Worm (Caenorhabditis elegans) whole organism, L2 larva: ENCODE data around the gene K12H4.2.

Source experiments
- C34F6.9 ChIP-seq: fragments of 150-350 bp; optimal IDR thresholded peaks from 2 replicates; lab custom pipeline; 2014; ENCODE audit warnings: missing biosample characterization, missing genetic modification characterization
- F13H6.1 ChIP-seq: sonication (generic microtip); optimal IDR thresholded peaks from 2 replicates; lab custom pipeline; 2016; ENCODE audit warnings: missing genetic modification characterization, missing compliant biosample characterization
- R02D3.7 ChIP-seq: fragments of 150-350 bp; optimal IDR thresholded peaks from 2 replicates; lab custom pipeline; 2014; ENCODE audit warnings: missing biosample characterization, missing genetic modification characterization
- ZK546.5 ChIP-seq: sonication (generic microtip); optimal IDR thresholded peaks from 2 replicates; lab custom pipeline; 2017; ENCODE audit warnings: missing biosample characterization, missing genetic modification characterization
- alr-1 ChIP-seq: fragments of 150-350 bp; optimal IDR thresholded peaks from 2 replicates; lab custom pipeline; 2014; ENCODE audit warnings: missing biosample characterization, missing genetic modification characterization
- aly-2 ChIP-seq: fragments of 150-350 bp; optimal IDR thresholded peaks from 2 replicates; lab custom pipeline; 2014; ENCODE audit warnings: missing biosample characterization, missing genetic modification characterization
- ama-1 ChIP-seq: fragments of 150-350 bp; optimal IDR thresholded peaks from 2 replicates; lab custom pipeline; 2018; ENCODE audit warnings: inconsistent platforms
- blmp-1 ChIP-seq: sonication (generic microtip); optimal IDR thresholded peaks from 2 replicates; lab custom pipeline; 2017; ENCODE audit warnings: missing genetic modification characterization, mild to moderate bottlenecking, missing compliant biosample characterization, antibody characterized with exemption, moderate library complexity; ENCODE audit not compliant: insufficient read depth
- ceh-82 ChIP-seq: fragments of 150-350 bp; optimal IDR thresholded peaks from 2 replicates; lab custom pipeline; 2014; ENCODE audit warnings: missing biosample characterization, missing genetic modification characterization
- dmd-4 ChIP-seq: sonication (generic microtip); optimal IDR thresholded peaks from 2 replicates; lab custom pipeline; 2017; ENCODE audit warnings: missing biosample characterization, missing genetic modification characterization
- egl-27 ChIP-seq: sonication (generic microtip); optimal IDR thresholded peaks from 3 replicates; lab custom pipeline; 2017; ENCODE audit warnings: missing biosample characterization, missing genetic modification reagents, missing genetic modification characterization
- elt-1 ChIP-seq: fragments of 150-350 bp; optimal IDR thresholded peaks from 2 replicates; lab custom pipeline; 2014; ENCODE audit warnings: missing biosample characterization, missing genetic modification characterization
- elt-3 ChIP-seq: sonication (generic microtip); optimal IDR thresholded peaks from 2 replicates; lab custom pipeline; 2017; ENCODE audit warnings: missing biosample characterization, missing genetic modification characterization
- fos-1 ChIP-seq: fragments of 150-350 bp; optimal IDR thresholded peaks from 2 replicates; lab custom pipeline; 2014; ENCODE audit warnings: missing biosample characterization, missing genetic modification characterization
- gmeb-1 ChIP-seq: fragments of 150-350 bp; optimal IDR thresholded peaks from 2 replicates; lab custom pipeline; 2014; ENCODE audit warnings: missing biosample characterization, missing genetic modification characterization
- lin-11 ChIP-seq: fragments of 150-350 bp; sonication (generic microtip); optimal IDR thresholded peaks from 2 replicates; lab custom pipeline; 2014; ENCODE audit warnings: missing biosample characterization, missing genetic modification characterization, inconsistent platforms, mixed read lengths
- lin-39 ChIP-seq: fragments of 150-350 bp; optimal IDR thresholded peaks from 2 replicates; lab custom pipeline; 2014; ENCODE audit warnings: missing biosample characterization, missing genetic modification reagents, missing genetic modification characterization
- lsy-2 ChIP-seq, 2 experiments: fragments of 150-350 bp in 1 of 2; sonication (generic microtip) in 1 of 2; optimal IDR thresholded peaks; 2 replicates each; lab custom pipeline; 2014 to 2017; ENCODE audit warnings: missing biosample characterization in 2 of 2, missing genetic modification characterization in 2 of 2
- mab-5 ChIP-seq: fragments of 150-350 bp; optimal IDR thresholded peaks from 2 replicates; lab custom pipeline; 2014; ENCODE audit warnings: missing biosample characterization, missing genetic modification characterization
- mbf-1 ChIP-seq: sonication (generic microtip); optimal IDR thresholded peaks from 2 replicates; lab custom pipeline; 2017; ENCODE audit warnings: missing biosample characterization, missing genetic modification characterization
- mdl-1 ChIP-seq, 2 experiments: fragments of 150-350 bp in 1 of 2; sonication (generic microtip) in 1 of 2; optimal IDR thresholded peaks; 2 replicates each; lab custom pipeline; 2017; ENCODE audit warnings: missing biosample characterization in 2 of 2, missing genetic modification characterization in 2 of 2
- nhr-10 ChIP-seq: sonication (generic microtip); optimal IDR thresholded peaks from 2 replicates; lab custom pipeline; 2017; ENCODE audit warnings: missing biosample characterization, missing genetic modification characterization
- nhr-11 ChIP-seq: fragments of 150-350 bp; optimal IDR thresholded peaks from 2 replicates; lab custom pipeline; 2014; ENCODE audit warnings: missing biosample characterization, missing genetic modification characterization
- nhr-129 ChIP-seq: fragments of 150-350 bp; optimal IDR thresholded peaks from 2 replicates; lab custom pipeline; 2014; ENCODE audit warnings: missing biosample characterization, missing genetic modification characterization
- nhr-21 ChIP-seq: fragments of 150-350 bp; optimal IDR thresholded peaks from 2 replicates; lab custom pipeline; 2014; ENCODE audit warnings: missing biosample characterization, missing genetic modification characterization
- nhr-23 ChIP-seq: fragments of 150-350 bp; optimal IDR thresholded peaks from 2 replicates; lab custom pipeline; 2014; ENCODE audit warnings: missing biosample characterization, missing genetic modification reagents, missing genetic modification characterization
- nhr-237 ChIP-seq: fragments of 150-350 bp; optimal IDR thresholded peaks from 2 replicates; lab custom pipeline; 2014; ENCODE audit warnings: missing biosample characterization, missing genetic modification characterization
- nhr-25 ChIP-seq: fragments of 150-350 bp; sonication (generic microtip); optimal IDR thresholded peaks from 3 replicates; lab custom pipeline; 2014; ENCODE audit warnings: missing biosample characterization, missing genetic modification characterization
- nhr-6 ChIP-seq: fragments of 150-350 bp; optimal IDR thresholded peaks from 2 replicates; lab custom pipeline; 2014; ENCODE audit warnings: missing biosample characterization, missing genetic modification characterization
- nhr-77 ChIP-seq: fragments of 150-350 bp; optimal IDR thresholded peaks from 2 replicates; lab custom pipeline; 2014; ENCODE audit warnings: missing biosample characterization, missing genetic modification characterization
- peb-1 ChIP-seq: fragments of 150-350 bp; optimal IDR thresholded peaks from 2 replicates; lab custom pipeline; 2014; ENCODE audit warnings: missing biosample characterization, missing genetic modification characterization
- skn-1 ChIP-seq: sonication (generic microtip); optimal IDR thresholded peaks from 2 replicates; lab custom pipeline; 2017; ENCODE audit warnings: missing biosample characterization, missing genetic modification characterization
- sma-9 ChIP-seq, 2 experiments: fragments of 150-350 bp in 1 of 2; sonication (generic microtip) in 1 of 2; optimal IDR thresholded peaks; 2 replicates each; lab custom pipeline; 2014 to 2016; ENCODE audit warnings: missing genetic modification characterization in 2 of 2, mild to moderate bottlenecking in 1 of 2, missing biosample characterization in 1 of 2, missing compliant biosample characterization in 1 of 2, missing genetic modification reagents in 1 of 2, moderate library complexity in 1 of 2
- snpc-4 ChIP-seq: fragments of 150-350 bp; optimal IDR thresholded peaks from 2 replicates; lab custom pipeline; 2014; ENCODE audit warnings: missing biosample characterization, missing genetic modification characterization
- unc-39 ChIP-seq: fragments of 150-350 bp; optimal IDR thresholded peaks from 2 replicates; lab custom pipeline; 2014; ENCODE audit warnings: missing biosample characterization, missing genetic modification characterization
- unc-55 ChIP-seq: fragments of 150-350 bp; sonication (generic microtip); optimal IDR thresholded peaks from 3 replicates; lab custom pipeline; 2014; ENCODE audit warnings: missing biosample characterization, missing genetic modification reagents, missing genetic modification characterization
- unc-62 ChIP-seq: fragments of 150-350 bp; optimal IDR thresholded peaks from 2 replicates; lab custom pipeline; 2014; ENCODE audit warnings: missing biosample characterization, missing genetic modification reagents, missing genetic modification characterization
- zag-1 ChIP-seq: fragments of 150-350 bp; optimal IDR thresholded peaks from 2 replicates; lab custom pipeline; 2014; ENCODE audit warnings: missing biosample characterization, missing genetic modification characterization
- ztf-1 ChIP-seq: fragments of 200-800 bp; sonication (Bioruptor generic); conservative IDR thresholded peaks from 2 replicates; pipeline ENCODE4 v1.3.6; 2022; ENCODE audit warnings: missing genetic modification characterization, missing compliant biosample characterization
- ztf-11 ChIP-seq: sonication (generic microtip); optimal IDR thresholded peaks from 2 replicates; lab custom pipeline; 2017; ENCODE audit warnings: missing biosample characterization, missing genetic modification characterization
- ztf-4 ChIP-seq: fragments of 150-350 bp; optimal IDR thresholded peaks from 2 replicates; lab custom pipeline; 2014; ENCODE audit warnings: missing biosample characterization, missing genetic modification characterization

Gene K12H4.2

DNA sequence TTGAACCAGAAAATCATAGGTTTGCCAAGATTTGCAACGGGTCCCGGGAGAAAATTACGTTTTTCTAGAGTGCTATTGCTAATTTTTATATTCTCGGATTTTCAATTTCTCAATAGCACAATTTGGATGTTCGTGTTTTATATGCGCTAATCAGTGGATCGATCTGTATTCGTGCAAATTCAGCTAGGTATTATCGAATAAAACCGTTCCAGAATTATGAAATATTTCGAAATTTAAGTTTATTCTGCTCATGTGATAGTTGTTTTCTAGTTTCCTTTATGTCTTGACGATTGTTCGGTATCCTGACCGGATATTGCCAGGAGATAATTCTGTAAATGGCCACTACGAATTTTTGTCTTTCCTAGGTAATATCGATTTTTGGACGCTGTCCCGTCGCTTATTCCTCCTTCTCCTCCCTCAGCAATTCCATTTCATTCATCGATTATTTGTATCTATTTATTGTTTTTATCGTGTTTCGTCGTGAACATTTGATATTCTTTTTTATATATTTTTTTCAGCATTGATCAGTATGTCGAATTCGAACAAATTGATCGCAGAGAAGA lies 37.2 kb upstream of the K12H4.2 start, which contains the start of gene cit-1.2:
TSS of gene cit-1.2 (plus strand) at position 513 of the 563 bp plus-strand sequence.
- TF ChIP-seq nhr-129 (tag; lab: Kevin White, UChicago) (peak; percentile 55), aly-2 (tag; lab: Kevin White, UChicago) (no peak), mdl-1 (tag; optimal IDR thresholded peaks at IDR 0.05; lab: Kevin White, UChicago) (no peak), R02D3.7 (tag; lab: Kevin White, UChicago) (no peak)

DNA sequence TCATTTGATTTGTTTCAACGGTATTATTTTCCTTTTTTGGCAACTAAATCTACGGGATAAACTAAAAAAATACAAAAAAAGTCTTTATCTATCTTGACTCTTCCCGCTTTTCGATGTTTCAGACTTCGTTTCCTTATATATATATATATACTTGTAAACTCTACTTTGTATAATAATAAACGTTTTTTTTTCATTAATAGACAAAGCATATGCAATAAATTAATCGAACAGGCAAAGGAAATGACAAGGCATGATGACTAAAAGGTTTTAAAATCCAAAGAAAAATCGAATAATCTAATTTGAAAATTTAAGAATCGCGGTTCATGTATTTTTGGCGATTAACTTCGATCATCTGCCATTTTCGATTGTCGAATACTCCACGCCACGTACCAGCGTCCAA lies 33.9 kb upstream of the K12H4.2 start:
- TF ChIP-seq nhr-6 (tag; lab: Kevin White, UChicago) (no peak), F13H6.1 (tag; lab: Kevin White, UChicago) (no peak)

DNA sequence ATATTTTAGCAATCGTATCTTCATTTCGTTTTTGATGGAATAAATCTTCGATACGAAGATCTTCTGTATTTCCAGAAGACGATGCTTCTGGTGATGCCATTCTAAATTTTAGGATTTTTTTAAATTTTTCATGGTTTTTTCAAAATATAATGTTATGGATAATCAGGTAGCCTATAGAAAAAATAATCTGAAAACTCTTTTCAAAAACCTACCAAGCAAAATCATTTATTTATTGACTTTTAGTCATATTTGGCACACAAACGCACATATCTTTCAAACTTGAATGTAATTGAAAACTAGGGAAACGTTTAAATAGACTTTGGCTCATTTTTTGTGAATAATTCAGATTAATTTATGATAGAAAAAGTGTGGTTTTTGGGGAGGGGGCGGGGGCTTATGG lies 31.1 kb upstream of the K12H4.2 start, which contains the start of gene F44B9.5:
TSS of gene F44B9.5 (minus strand) at position 101 of the 400 bp plus-strand sequence.
- no peak for TF ChIP-seq C34F6.9 (tag; lab: Kevin White, UChicago)
- TF ChIP-seq dmd-4: no peak
- TF ChIP-seq nhr-23 (tag; lab: Kevin White, UChicago): no peak
- TF ChIP-seq ceh-82: no peak
- TF ChIP-seq lsy-2 (tag; optimal IDR thresholded peaks at IDR 0.05; lab: Kevin White, UChicago): no peak
- no peak for TF ChIP-seq skn-1 (tag; lab: Kevin White, UChicago)
- no peak for TF ChIP-seq nhr-25 (tag; lab: Kevin White, UChicago)
- no peak for TF ChIP-seq blmp-1
- no peak for TF ChIP-seq R02D3.7 (tag; lab: Kevin White, UChicago)
- TF ChIP-seq alr-1 (tag; lab: Kevin White, UChicago): no peak
- TF ChIP-seq gmeb-1 (tag; lab: Kevin White, UChicago): no peak
- no peak for TF ChIP-seq ZK546.5 (tag; lab: Kevin White, UChicago)

DNA sequence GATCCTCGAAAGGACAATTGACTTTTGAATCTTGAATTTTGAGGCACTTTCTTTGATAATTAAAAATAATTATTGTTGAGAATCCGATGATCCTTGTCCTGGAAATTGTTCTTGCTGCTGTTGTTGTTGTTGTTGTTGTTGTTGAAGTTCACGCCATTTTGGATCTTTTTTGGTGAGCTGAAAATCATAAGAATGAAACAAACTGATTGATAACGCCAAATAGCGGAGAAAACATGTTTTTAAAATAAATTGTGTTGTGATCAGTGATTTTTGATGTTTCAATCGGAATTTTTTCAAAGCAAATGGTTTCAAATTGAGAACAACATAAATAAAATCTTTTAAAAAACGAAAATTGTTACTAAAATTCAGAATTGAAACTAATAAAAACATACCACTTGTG lies 30.5 kb upstream of the K12H4.2 start:
- no peak for TF ChIP-seq elt-3
- TF ChIP-seq ceh-82: no peak
- TF ChIP-seq nhr-237 (tag; lab: Kevin White, UChicago): no peak
- no peak for TF ChIP-seq nhr-77 (tag; lab: Kevin White, UChicago)
- TF ChIP-seq ztf-4: no peak
- TF ChIP-seq nhr-25 (tag; lab: Kevin White, UChicago): no peak
- no peak for TF ChIP-seq snpc-4 (tag; lab: Kevin White, UChicago)
- TF ChIP-seq lsy-2 (tag; optimal IDR thresholded peaks at IDR 0.05; lab: Kevin White, UChicago): no peak
- no peak for TF ChIP-seq mab-5 (tag; lab: Kevin White, UChicago)
- TF ChIP-seq mbf-1 (tag; lab: Kevin White, UChicago): no peak
- TF ChIP-seq ztf-11 (tag; lab: Kevin White, UChicago): no peak
- no peak for TF ChIP-seq skn-1 (tag; lab: Kevin White, UChicago)
- no peak for TF ChIP-seq peb-1 (tag; lab: Kevin White, UChicago)
- TF ChIP-seq lin-11 (tag; lab: Kevin White, UChicago): no peak
- TF ChIP-seq elt-1 (tag; lab: Kevin White, UChicago): no peak
- no peak for TF ChIP-seq nhr-11
- no peak for TF ChIP-seq zag-1 (tag; lab: Kevin White, UChicago)
- TF ChIP-seq unc-39 (tag; lab: Kevin White, UChicago): no peak
- no peak for TF ChIP-seq unc-55 (GFP tag; lab: Kevin White, UChicago)

DNA sequence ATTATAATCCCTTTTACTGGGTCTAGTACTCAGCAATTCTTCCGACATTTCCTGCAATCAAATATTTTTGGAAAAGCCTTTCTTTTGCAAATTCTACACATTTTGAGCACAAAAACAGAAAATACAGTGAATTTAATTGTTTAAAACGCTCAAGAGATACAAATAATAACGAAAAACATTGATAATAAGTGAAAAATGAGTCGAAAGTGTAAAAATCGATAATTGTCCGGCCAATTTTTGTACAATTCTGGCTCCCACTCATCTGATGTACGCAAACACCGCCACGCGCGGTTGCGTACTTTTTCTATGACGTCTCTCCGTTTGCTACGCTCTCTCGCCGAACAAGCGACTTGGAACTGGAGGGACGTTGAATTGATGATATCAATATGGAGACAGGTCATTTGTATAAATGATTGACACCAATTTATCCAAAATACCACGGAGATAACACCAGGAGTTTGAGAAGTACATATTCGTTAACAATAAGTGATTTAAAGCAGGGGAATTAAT lies 26.6 kb upstream of the K12H4.2 start, which contains the start of gene lin-36:
TSS of gene lin-36 (minus strand) at position 51 of the 510 bp plus-strand sequence.
- TF ChIP-seq nhr-21: peak; percentile 58
- no peak for TF ChIP-seq ztf-11 (tag; lab: Kevin White, UChicago)
- TF ChIP-seq peb-1 (tag; lab: Kevin White, UChicago): no peak
- no peak for TF ChIP-seq blmp-1
- no peak for TF ChIP-seq egl-27 (tag; lab: Kevin White, UChicago)
- TF ChIP-seq lsy-2 (tag; optimal IDR thresholded peaks at IDR 0.05; lab: Kevin White, UChicago): peak; percentile 77 to 92
- TF ChIP-seq sma-9 (GFP tag; optimal IDR thresholded peaks at IDR 0.05; lab: Kevin White, UChicago): peak; percentile 71
- no peak for TF ChIP-seq sma-9 (tag; optimal IDR thresholded peaks at IDR 0.05; lab: Kevin White, UChicago)
- no peak for TF ChIP-seq nhr-10 (tag; lab: Kevin White, UChicago)
- no peak for TF ChIP-seq ceh-82
- no peak for TF ChIP-seq lin-39 (tag; lab: Kevin White, UChicago)
- TF ChIP-seq nhr-77 (tag; lab: Kevin White, UChicago): no peak
- TF ChIP-seq mbf-1 (tag; lab: Kevin White, UChicago): no peak
- no peak for TF ChIP-seq nhr-6 (tag; lab: Kevin White, UChicago)
- no peak for TF ChIP-seq unc-62 (GFP tag; lab: Kevin White, UChicago)
- TF ChIP-seq mdl-1 (tag; optimal IDR thresholded peaks at IDR 0.05; lab: Kevin White, UChicago): no peak
- TF ChIP-seq dmd-4: no peak
- no peak for TF ChIP-seq elt-3
- TF ChIP-seq ztf-1 (GFP tag; lab: Robert Waterston, UW): no peak
- TF ChIP-seq elt-1 (tag; lab: Kevin White, UChicago): no peak
- no peak for TF ChIP-seq R02D3.7 (tag; lab: Kevin White, UChicago)
- TF ChIP-seq fos-1 (tag; lab: Kevin White, UChicago): peak; percentile 72
- no peak for TF ChIP-seq nhr-11
- peak; percentile 74 for TF ChIP-seq nhr-25 (tag; lab: Kevin White, UChicago)
- TF ChIP-seq nhr-237 (tag; lab: Kevin White, UChicago): peak; percentile 7
- TF ChIP-seq gmeb-1 (tag; lab: Kevin White, UChicago): peak; percentile 87
- peak; percentile 51 for TF ChIP-seq lin-11 (tag; lab: Kevin White, UChicago)
- peak; percentile 16 for TF ChIP-seq zag-1 (tag; lab: Kevin White, UChicago)
- no peak for TF ChIP-seq aly-2 (tag; lab: Kevin White, UChicago)
- no peak for TF ChIP-seq nhr-23 (tag; lab: Kevin White, UChicago)
- no peak for TF ChIP-seq ama-1
